Worm (Caenorhabditis elegans): ENCODE results near the gene gpa-13.

DNA sequence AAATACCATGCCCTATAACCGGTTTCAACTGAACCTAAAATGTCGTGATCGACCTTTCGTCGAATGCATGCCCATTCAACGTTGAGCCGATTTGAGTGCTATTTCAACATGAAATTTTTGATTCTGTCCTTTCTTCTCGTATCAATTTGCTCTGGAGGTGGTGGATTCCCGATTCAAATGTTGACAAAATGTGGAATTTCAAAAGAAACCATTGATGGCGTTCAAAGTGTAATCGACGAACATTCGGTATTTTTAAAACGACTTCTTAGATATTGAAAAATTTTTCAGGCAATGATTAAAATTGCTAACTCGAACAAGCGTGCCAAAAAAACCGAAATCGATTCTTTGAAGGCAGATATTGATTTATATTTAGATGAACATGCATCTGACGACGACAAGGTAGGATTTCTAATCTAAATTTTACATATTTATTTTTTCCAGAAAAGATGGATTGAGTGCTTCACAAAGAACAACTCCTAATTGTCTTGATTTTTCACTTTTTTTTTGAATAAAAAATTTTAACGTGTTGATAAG is 27.6 kb downstream of the gpa-13 start, which contains the start of gene R11D1.13:
- TF ChIP-seq nfyb-1 (GFP tag; IDR thresholded peaks at IDR 0.05): 0 out of 2 replicates have a peak, but pooled peaks have one; percentile 29
- TF ChIP-seq madf-8 (GFP tag; conservative IDR thresholded peaks at IDR 0.05): no peak
- TF ChIP-seq ceh-58 (GFP tag; IDR thresholded peaks at IDR 0.05): no peak
- no peak for TF ChIP-seq C06A6.2 (GFP tag; conservative IDR thresholded peaks at IDR 0.05)
- TF ChIP-seq B0336.3 (GFP tag; IDR thresholded peaks at IDR 0.05): peak; percentile 51
- TF ChIP-seq F23B12.7 (tag; optimal IDR thresholded peaks at IDR 0.05; ENCODE audit: insufficient read depth): no peak
- TF ChIP-seq mcd-1 (GFP tag; IDR thresholded peaks at IDR 0.05): no peak
- TF ChIP-seq lin-35 (GFP tag; optimal IDR thresholded peaks at IDR 0.05): peak in 1 of 3 experiments; percentile 5
- no peak for TF ChIP-seq mes-4 (tag; optimal IDR thresholded peaks at IDR 0.05)
- no peak for TF ChIP-seq F33H1.4 (GFP tag; IDR thresholded peaks at IDR 0.05)
- TF ChIP-seq unc-130 (GFP tag; optimal IDR thresholded peaks at IDR 0.05): no peak
- no peak for TF ChIP-seq ztf-28 (GFP tag; IDR thresholded peaks at IDR 0.05)
- no peak for TF ChIP-seq mxl-1 (tag; optimal IDR thresholded peaks at IDR 0.05)
- TF ChIP-seq let-607 (tag; optimal IDR thresholded peaks at IDR 0.05): no peak
